Fruit fly (Drosophila melanogaster): ENCODE data around the gene Cp110.

dm6 chrX:22490584-22490983 is 8.7 kb downstream of the Cp110 start:
- TF ChIP-seq usp (GFP tag; optimal IDR thresholded peaks at IDR 0.05) (no peak), pan (optimal IDR thresholded peaks at IDR 0.05) (no peak), psq (optimal IDR thresholded peaks at IDR 0.05) (no peak), CG8478 (optimal IDR thresholded peaks at IDR 0.05) (no peak)
